Fruit fly (Drosophila melanogaster): ENCODE measurements around the gene CG4789.

The CG4789 gene

DNA sequence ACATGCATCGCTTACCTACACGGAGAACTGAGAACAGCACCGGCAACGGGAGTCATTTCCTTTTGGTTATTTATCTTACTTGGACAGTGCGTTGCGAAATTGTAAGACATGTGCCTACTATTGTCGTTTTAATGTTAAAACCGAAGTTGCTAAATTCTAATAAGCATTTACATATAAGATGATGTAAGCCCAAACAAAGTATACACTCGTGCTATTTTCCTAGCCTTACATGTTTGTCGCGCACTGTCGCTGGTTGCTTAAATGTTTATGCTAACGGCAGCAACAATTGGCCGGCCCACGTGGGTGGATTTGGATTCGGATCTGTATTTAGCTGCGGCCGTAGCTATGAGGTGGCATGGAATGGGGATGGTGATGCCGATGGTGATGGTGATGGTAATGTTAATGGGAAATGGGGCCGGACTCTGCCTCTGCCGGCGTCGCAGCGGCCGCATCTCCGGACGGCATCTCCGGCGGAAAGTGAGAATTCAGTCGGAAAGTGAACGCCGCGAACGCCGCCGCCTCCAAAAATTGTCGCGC is 10.6 kb downstream of the CG4789 start, which contains the start of gene CG4829 (continued):
- TF ChIP-seq zen2 (GFP tag; IDR thresholded peaks at IDR 0.05; ENCODE audit: partially characterized antibody): no peak
- peak; percentile 91 for TF ChIP-seq nmo (GFP tag; optimal IDR thresholded peaks at IDR 0.05)
- peak; percentile 87 for TF ChIP-seq CG17361 (GFP tag; IDR thresholded peaks at IDR 0.05)
- peak; percentile 77 for TF ChIP-seq Rx (GFP tag; IDR thresholded peaks at IDR 0.05)
- peak; percentile 82 for TF ChIP-seq odd (GFP tag; optimal IDR thresholded peaks at IDR 0.05)
- TF ChIP-seq CG11696 (GFP tag; IDR thresholded peaks at IDR 0.05): peak; percentile 79
- peak; percentile 82 for TF ChIP-seq CG5953 (GFP tag; IDR thresholded peaks at IDR 0.05)
- TF ChIP-seq CG6791 (GFP tag; IDR thresholded peaks at IDR 0.05; ENCODE audit: partially characterized antibody): no peak
- peak in 1 of 2 experiments; percentile 92 for TF ChIP-seq bsh (GFP tag; optimal IDR thresholded peaks at IDR 0.05)
- peak; percentile 89 for TF ChIP-seq CG6813 (GFP tag; optimal IDR thresholded peaks at IDR 0.05)
- peak; percentile 78 for TF ChIP-seq dati (GFP tag; IDR thresholded peaks at IDR 0.05)
- no peak for TF ChIP-seq CG14860 (GFP tag; IDR thresholded peaks at IDR 0.05; ENCODE audit: partially characterized antibody)
- peak; percentile 58; the same call in 1 of the 3 replicates for TF ChIP-seq CG7357 (GFP tag; IDR thresholded peaks at IDR 0.05)
- peak; percentile 67 for TF ChIP-seq Vsx1 (GFP tag; optimal IDR thresholded peaks at IDR 0.05)
- TF ChIP-seq tio (GFP tag; optimal IDR thresholded peaks at IDR 0.05): peak; percentile 75
- peak; percentile 76 for TF ChIP-seq CG6854 (GFP tag; optimal IDR thresholded peaks at IDR 0.05)
- TF ChIP-seq row (GFP tag; IDR thresholded peaks at IDR 0.05): peak; percentile 90
- TF ChIP-seq Nf-YC (tag; optimal IDR thresholded peaks at IDR 0.05): peak; percentile 80
- peak; percentile 81 for TF ChIP-seq repo (GFP tag; optimal IDR thresholded peaks at IDR 0.05)
- peak; percentile 89 for TF ChIP-seq Fer1 (GFP tag; optimal IDR thresholded peaks at IDR 0.05)
- TF ChIP-seq BEAF-32 (GFP tag; optimal IDR thresholded peaks at IDR 0.05): no peak
- peak; percentile 66 for TF ChIP-seq shn (GFP tag; optimal IDR thresholded peaks at IDR 0.05)
- TF ChIP-seq pan (optimal IDR thresholded peaks at IDR 0.05): no peak
- peak in 1 of 2 experiments; percentile 88 for TF ChIP-seq pan (GFP tag; optimal IDR thresholded peaks at IDR 0.05 in 1 of 2, IDR thresholded peaks at IDR 0.05 in 1 of 2)
- TF ChIP-seq chif (GFP tag; optimal IDR thresholded peaks at IDR 0.05): peak; percentile 88 to 89
- peak; percentile 93 for TF ChIP-seq CG31441 (GFP tag; IDR thresholded peaks at IDR 0.05)
- peak; percentile 82 for TF ChIP-seq CG3281 (GFP tag; optimal IDR thresholded peaks at IDR 0.05)
- peak; percentile 67 for TF ChIP-seq Hand (GFP tag; optimal IDR thresholded peaks at IDR 0.05)
- peak; percentile 69 for TF ChIP-seq CG11560 (tag; IDR thresholded peaks at IDR 0.05)
- TF ChIP-seq E2f2 (GFP tag; IDR thresholded peaks at IDR 0.05): peak; percentile 65
- TF ChIP-seq gsb (GFP tag; IDR thresholded peaks at IDR 0.05): peak; percentile 77
- no peak for TF ChIP-seq corto (GFP tag; optimal IDR thresholded peaks at IDR 0.05)
- TF ChIP-seq CG3065 (GFP tag; optimal IDR thresholded peaks at IDR 0.05): peak; percentile 29
- TF ChIP-seq fd102C (GFP tag; optimal IDR thresholded peaks at IDR 0.05): no peak
- peak; percentile 94 for TF ChIP-seq dysf (GFP tag; IDR thresholded peaks at IDR 0.05)
- TF ChIP-seq ci (GFP tag; IDR thresholded peaks at IDR 0.05): peak; percentile 93
- peak; percentile 84 for TF ChIP-seq Bteb2 (GFP tag; optimal IDR thresholded peaks at IDR 0.05)
- peak; percentile 85 for TF ChIP-seq seq (GFP tag; IDR thresholded peaks at IDR 0.05)
- TF ChIP-seq peb (GFP tag; IDR thresholded peaks at IDR 0.05): peak; percentile 51; the same call in 1 of the 2 replicates
- TF ChIP-seq Abd-B (GFP tag; optimal IDR thresholded peaks at IDR 0.05): peak; percentile 69
- TF ChIP-seq vvl (GFP tag; IDR thresholded peaks at IDR 0.05): peak; percentile 94
- peak; percentile 85 for TF ChIP-seq oc (tag; optimal IDR thresholded peaks at IDR 0.05)
- TF ChIP-seq gt (GFP tag; IDR thresholded peaks at IDR 0.05): no peak; the same call in 1 of the 2 replicates
- TF ChIP-seq CG12071 (GFP tag; optimal IDR thresholded peaks at IDR 0.05): peak; percentile 95
- TF ChIP-seq CG11723 (GFP tag; optimal IDR thresholded peaks at IDR 0.05): peak; percentile 77
- TF ChIP-seq CG1529 (GFP tag; optimal IDR thresholded peaks at IDR 0.05): peak; percentile 69
- no peak for TF ChIP-seq usp (GFP tag; optimal IDR thresholded peaks at IDR 0.05)
- TF ChIP-seq pzg (GFP tag; optimal IDR thresholded peaks at IDR 0.05): peak; percentile 7
- TF ChIP-seq p53 (GFP tag; optimal IDR thresholded peaks at IDR 0.05): peak; percentile 10
- peak; percentile 74 for TF ChIP-seq kay (GFP tag; optimal IDR thresholded peaks at IDR 0.05)

Data from whole organism, embryonic.